Worm (Caenorhabditis elegans): ENCODE results near the gene unc-44.
A peak's percentile ranks its signal among the peaks of the same experiment; 100 is the strongest.
"Not testable (repeated sequence)": the region's sequence is repeated elsewhere in the genome, so short reads cannot be mapped to it uniquely, and the experiment has no call there.

The unc-44 gene

DNA sequence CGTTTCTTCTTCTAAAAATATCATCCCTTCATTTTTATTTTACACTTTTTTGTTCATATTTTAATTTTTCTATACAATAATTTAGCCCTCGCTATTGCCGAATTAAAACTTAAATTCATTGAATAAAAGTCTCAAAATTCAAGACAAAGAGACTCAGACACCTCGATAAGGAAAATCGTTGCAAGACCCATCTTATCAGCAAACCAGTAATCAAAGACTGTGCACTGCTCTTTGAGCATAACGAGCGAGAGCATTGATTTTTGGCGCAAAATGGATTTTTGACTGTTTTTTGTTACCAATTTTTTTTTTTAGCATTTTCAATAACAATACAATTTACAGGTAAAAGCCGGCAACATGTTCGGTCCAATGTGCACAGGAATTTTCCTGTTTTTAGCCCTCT, 42.3 kb downstream of the unc-44 start, which contains the start of gene C46G7.1:
Gene C46G7.1 (plus strand): TSS at position 340 of the 400 bp plus-strand sequence.
- TF ChIP-seq blmp-1 (tag; optimal IDR thresholded peaks at IDR 0.05) (no peak), mab-5 (tag; optimal IDR thresholded peaks at IDR 0.05) (no peak), cnd-1 (tag; optimal IDR thresholded peaks at IDR 0.05) (no peak), flh-1 (GFP tag; optimal IDR thresholded peaks at IDR 0.05) (no peak), drap-1 (GFP tag; optimal IDR thresholded peaks at IDR 0.05) (no peak), lsy-2 (tag; optimal IDR thresholded peaks at IDR 0.05) (no peak), mep-1 (tag; optimal IDR thresholded peaks at IDR 0.05) (no peak)

DNA sequence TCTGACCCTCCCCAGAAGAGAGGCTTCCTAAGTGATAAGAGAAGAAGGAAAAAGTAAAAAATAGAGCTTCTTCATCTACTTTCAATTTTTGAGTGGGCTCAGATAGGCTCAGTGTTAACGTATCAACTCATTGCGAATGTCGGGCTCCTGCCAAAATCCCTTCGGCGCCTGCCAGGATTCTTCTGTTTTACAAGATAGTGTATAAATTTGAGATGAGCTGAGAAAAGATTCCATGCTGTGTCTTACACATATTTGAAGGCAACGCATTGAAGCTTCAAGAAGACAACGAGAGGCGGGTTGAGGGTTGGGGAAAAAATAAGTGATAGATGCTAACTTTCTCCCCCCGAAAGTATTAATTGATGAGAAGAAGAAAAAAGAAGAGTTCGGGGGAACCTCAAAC, 57.1 kb downstream of the unc-44 start:
- TF ChIP-seq mab-5 (tag; optimal IDR thresholded peaks at IDR 0.05) (no peak), unc-120 (tag; optimal IDR thresholded peaks at IDR 0.05; ENCODE audit: poor library complexity, severe bottlenecking) (peak; percentile 15)

DNA sequence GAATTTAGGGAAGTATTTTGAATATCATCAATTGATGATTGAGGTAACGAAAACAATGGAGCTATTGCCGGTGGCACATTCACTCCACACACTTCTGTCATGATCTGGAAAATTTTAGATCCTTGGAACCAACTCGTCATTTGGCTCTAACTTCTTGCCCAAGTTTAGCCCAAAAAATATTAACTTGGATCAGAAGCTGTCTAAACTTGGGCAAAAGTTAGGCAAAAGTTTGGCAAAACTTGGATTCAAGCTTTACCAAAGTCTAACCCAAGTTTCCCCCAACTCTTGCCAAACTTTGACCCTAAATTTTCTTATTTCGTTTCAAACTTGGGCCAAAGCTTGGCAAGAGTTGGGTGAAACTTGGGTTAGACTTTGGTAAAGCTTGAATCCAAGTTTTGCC, 58.2 kb downstream of the unc-44 start, which contains the start of gene pqn-22:
Gene pqn-22 (minus strand): TSS at position 101 of the 400 bp plus-strand sequence.
- TF ChIP-seq lin-13 (tag; optimal IDR thresholded peaks at IDR 0.05); ham-2 (GFP tag; optimal IDR thresholded peaks at IDR 0.05); mab-5 (tag; optimal IDR thresholded peaks at IDR 0.05): not testable (repeated sequence)

DNA sequence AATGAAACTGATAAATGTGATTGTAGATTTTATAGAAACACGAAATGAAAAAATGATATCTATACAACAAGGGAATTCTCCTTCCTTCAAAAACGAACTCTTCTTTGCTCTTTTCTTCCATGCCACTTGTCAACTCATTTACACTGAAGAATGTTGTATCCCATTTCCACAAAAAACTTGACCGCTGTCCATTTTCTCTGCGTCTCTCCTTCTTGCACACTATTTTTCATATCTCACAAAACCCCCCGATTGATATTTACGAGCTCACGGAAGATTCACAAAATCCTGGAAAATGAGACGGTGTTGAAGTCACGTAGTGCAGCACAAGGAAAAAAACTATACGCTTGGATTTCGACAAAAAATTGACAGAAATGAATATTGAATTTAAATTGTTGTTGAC, 59.8 kb downstream of the unc-44 start:
- TF ChIP-seq M03D4.4 (tag; optimal IDR thresholded peaks at IDR 0.05): no peak
- no peak for TF ChIP-seq unc-120 (tag; optimal IDR thresholded peaks at IDR 0.05; ENCODE audit: poor library complexity, severe bottlenecking)
- no peak for TF ChIP-seq nhr-28 (tag; optimal IDR thresholded peaks at IDR 0.05)
- TF ChIP-seq ceh-83 (GFP tag; optimal IDR thresholded peaks at IDR 0.05): no peak
- no peak for TF ChIP-seq snpc-4 (tag; optimal IDR thresholded peaks at IDR 0.05)
- no peak for TF ChIP-seq sptf-1 (tag; optimal IDR thresholded peaks at IDR 0.05)
- TF ChIP-seq sem-2 (GFP tag; optimal IDR thresholded peaks at IDR 0.05): no peak

DNA sequence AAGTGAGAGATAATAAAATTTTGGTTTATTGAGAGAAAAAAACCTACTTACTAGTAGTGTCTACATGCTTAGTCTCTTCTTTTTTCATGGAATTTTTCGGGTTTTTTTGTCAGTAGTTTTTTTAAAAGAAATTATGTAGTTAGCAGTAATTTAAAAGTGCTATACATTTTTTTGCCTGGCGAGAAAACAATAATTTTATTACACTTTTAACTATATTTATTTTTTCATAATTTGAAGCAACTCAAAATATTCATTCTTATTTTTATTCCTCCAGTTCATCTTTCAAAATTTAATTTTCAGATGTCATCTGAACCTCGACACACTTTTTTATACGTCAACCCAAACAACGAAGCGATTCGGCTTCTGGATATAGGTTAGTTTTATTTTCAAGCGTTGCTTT, 65.3 kb downstream of the unc-44 start, which contains the start of gene kcc-2:
Gene kcc-2 (plus strand): TSS at position 301 of the 400 bp plus-strand sequence.
- TF ChIP-seq nhr-237 (tag; optimal IDR thresholded peaks at IDR 0.05) (no peak), nhr-76 (tag; optimal IDR thresholded peaks at IDR 0.05) (no peak), nhr-2 (tag; optimal IDR thresholded peaks at IDR 0.05) (no peak), elt-3 (tag; optimal IDR thresholded peaks at IDR 0.05) (no peak), elt-1 (tag; optimal IDR thresholded peaks at IDR 0.05; ENCODE audit: borderline replicate concordance, insufficient read depth) (no peak), ceh-83 (GFP tag; optimal IDR thresholded peaks at IDR 0.05) (no peak), mls-2 (tag; optimal IDR thresholded peaks at IDR 0.05) (no peak), sptf-1 (tag; optimal IDR thresholded peaks at IDR 0.05) (no peak), lsy-2 (tag; optimal IDR thresholded peaks at IDR 0.05) (no peak), ztf-11 (tag; optimal IDR thresholded peaks at IDR 0.05) (no peak), pha-4 (tag; optimal IDR thresholded peaks at IDR 0.05) (no peak), M03D4.4 (tag; optimal IDR thresholded peaks at IDR 0.05) (no peak)

DNA sequence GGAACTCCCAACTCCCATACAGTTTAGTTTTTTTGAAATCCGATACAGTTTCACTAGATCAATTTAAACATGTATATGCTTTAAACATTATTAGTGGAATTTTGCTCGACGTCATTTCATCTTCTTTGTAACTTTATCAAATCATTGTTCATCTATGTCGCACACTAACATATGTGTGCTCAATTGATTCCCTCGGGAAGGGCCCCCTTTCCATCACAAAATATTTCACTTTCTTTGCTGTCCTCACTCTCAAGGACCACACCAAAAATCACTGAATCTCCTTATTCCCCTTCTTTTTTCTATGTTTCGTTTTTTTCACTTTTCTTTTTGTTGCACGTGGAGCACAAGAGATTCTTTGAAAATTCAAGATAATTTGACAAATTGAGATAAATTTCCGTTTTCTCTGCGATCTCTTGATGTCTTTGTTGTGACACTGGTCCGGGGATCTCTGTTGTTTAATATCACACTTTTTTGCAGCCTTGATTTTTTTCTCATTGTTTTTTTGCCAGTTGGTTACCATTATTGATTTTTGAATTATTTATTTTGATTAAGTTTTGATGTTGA, 71.9 kb downstream of the unc-44 start:
- TF ChIP-seq mab-5 (tag; optimal IDR thresholded peaks at IDR 0.05): no peak
- peak; percentile 16 for TF ChIP-seq ces-1 (GFP tag; optimal IDR thresholded peaks at IDR 0.05)
- no peak for TF ChIP-seq mep-1 (tag; optimal IDR thresholded peaks at IDR 0.05)

DNA sequence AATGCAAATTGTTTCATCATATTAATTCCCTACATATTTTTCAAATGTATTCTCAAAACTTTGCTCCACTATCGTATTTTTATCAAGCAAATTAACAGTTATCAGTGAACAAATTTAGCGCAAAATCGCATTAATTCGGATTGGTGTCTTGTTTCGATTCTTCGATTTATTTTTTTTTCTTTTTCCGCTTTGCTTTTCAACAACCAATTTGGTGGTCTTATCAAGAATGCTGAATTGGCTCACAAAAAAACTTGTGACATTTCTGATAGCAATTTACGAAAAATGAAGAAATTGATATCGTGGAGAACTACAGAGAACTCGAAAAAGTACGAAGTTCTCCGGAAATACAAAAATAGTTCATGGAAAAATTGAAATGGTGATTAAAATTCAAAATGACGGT, 73.1 kb downstream of the unc-44 start:
- no peak for TF ChIP-seq ceh-43 (GFP tag; optimal IDR thresholded peaks at IDR 0.05)
- TF ChIP-seq unc-39 (tag; optimal IDR thresholded peaks at IDR 0.05): no peak
- no peak for TF ChIP-seq sem-2 (GFP tag; optimal IDR thresholded peaks at IDR 0.05)
- no peak for TF ChIP-seq blmp-1 (tag; optimal IDR thresholded peaks at IDR 0.05)
- TF ChIP-seq nhr-12 (tag; optimal IDR thresholded peaks at IDR 0.05): no peak
- TF ChIP-seq ces-1 (GFP tag; optimal IDR thresholded peaks at IDR 0.05): no peak
- no peak for TF ChIP-seq nhr-76 (tag; optimal IDR thresholded peaks at IDR 0.05)
- TF ChIP-seq mep-1 (tag; optimal IDR thresholded peaks at IDR 0.05): no peak
- TF ChIP-seq flh-1 (GFP tag; optimal IDR thresholded peaks at IDR 0.05): no peak

All from whole organism, mixed stage, embryonic.